Worm (Caenorhabditis elegans) whole organism, young adult: ENCODE data around the gene clec-182.

Experiments used
- B0261.1 ChIP-seq: sonication (generic microtip); optimal IDR thresholded peaks from 2 replicates; lab custom pipeline; 2016; ENCODE audit warnings: mild to moderate bottlenecking, missing genetic modification characterization, moderate library complexity, missing compliant biosample characterization
- B0336.3 ChIP-seq: fragments of 200-800 bp; sonication (Bioruptor generic); IDR thresholded peaks from 2 replicates; pipeline ENCODE4 v1.3.6; 2022; ENCODE audit warnings: missing genetic modification characterization, missing compliant biosample characterization
- F23B12.7 ChIP-seq: sonication (generic microtip); optimal IDR thresholded peaks from 2 replicates; lab custom pipeline; 2017; ENCODE audit warnings: missing genetic modification characterization, mild to moderate bottlenecking, missing compliant biosample characterization, antibody characterized with exemption, moderate library complexity; ENCODE audit not compliant: insufficient read depth
- F33H1.4 ChIP-seq: fragments of 200-800 bp; sonication (Bioruptor generic); IDR thresholded peaks from 2 replicates; pipeline ENCODE4 v1.3.6; 2022; ENCODE audit warnings: missing genetic modification reagents, missing genetic modification characterization, missing compliant biosample characterization
- F57C9.4 ChIP-seq: sonication (generic microtip); optimal IDR thresholded peaks from 2 replicates; lab custom pipeline; 2017; ENCODE audit warnings: mild to moderate bottlenecking, missing genetic modification characterization, missing compliant biosample characterization
- K11D2.4 ChIP-seq: fragments of 200-800 bp; sonication (Bioruptor generic); IDR thresholded peaks from 2 replicates; pipeline ENCODE4 v1.3.6; 2022; ENCODE audit warnings: missing genetic modification reagents, missing genetic modification characterization, missing compliant biosample characterization
- Y95B8A.8 ChIP-seq: fragments of 200-800 bp; sonication (Bioruptor generic); IDR thresholded peaks from 2 replicates; pipeline ENCODE4 v1.3.6; 2022; ENCODE audit warnings: missing genetic modification reagents, missing genetic modification characterization, missing compliant biosample characterization
- ama-1 ChIP-seq, 3 experiments: fragments of 150-350 bp in 1 of 3; sonication (generic microtip) in 2 of 3; optimal IDR thresholded peaks; 2 replicates each; lab custom pipeline; 2014 to 2018; ENCODE audit warnings: missing biosample characterization in 2 of 3, missing genetic modification characterization in 2 of 3, missing genetic modification reagents in 2 of 3
- athp-1 ChIP-seq: sonication (generic microtip); optimal IDR thresholded peaks from 2 replicates; lab custom pipeline; 2017; ENCODE audit warnings: mild to moderate bottlenecking, missing genetic modification characterization, missing compliant biosample characterization
- cebp-2 ChIP-seq: fragments of 200-800 bp; sonication (Bioruptor generic); IDR thresholded peaks from 2 replicates; pipeline ENCODE4 v1.3.6; 2022; ENCODE audit warnings: missing genetic modification characterization, missing compliant biosample characterization
- dpl-1 ChIP-seq: fragments of 150-350 bp; optimal IDR thresholded peaks from 2 replicates; lab custom pipeline; 2014; ENCODE audit warnings: missing biosample characterization, missing genetic modification reagents, missing genetic modification characterization
- efl-1 ChIP-seq: fragments of 150-350 bp; optimal IDR thresholded peaks from 2 replicates; lab custom pipeline; 2014; ENCODE audit warnings: missing biosample characterization, missing genetic modification reagents, missing genetic modification characterization
- ekl-4 ChIP-seq: fragments of 200-800 bp; sonication (Bioruptor generic); IDR thresholded peaks from 2 replicates; pipeline ENCODE4 v1.3.6; 2022; ENCODE audit warnings: missing genetic modification reagents, missing genetic modification characterization, missing compliant biosample characterization
- him-1 ChIP-seq: sonication (generic microtip); optimal IDR thresholded peaks from 2 replicates; lab custom pipeline; 2016; ENCODE audit warnings: missing genotype, missing genetic modification reagents, missing genetic modification characterization, missing compliant biosample characterization
- hmg-1.2 ChIP-seq: fragments of 200-800 bp; sonication (Bioruptor generic); IDR thresholded peaks from 2 replicates; pipeline ENCODE4 v1.3.6; 2022; ENCODE audit warnings: missing genetic modification reagents, missing genetic modification characterization, missing compliant biosample characterization
- hsf-1 ChIP-seq: fragments of 200-800 bp; sonication (Bioruptor generic); IDR thresholded peaks from 2 replicates; pipeline ENCODE4 v1.3.6; 2022; ENCODE audit warnings: missing genetic modification reagents, missing genetic modification characterization, missing compliant biosample characterization
- lin-35 ChIP-seq, 3 experiments: fragments of 150-350 bp in 2 of 3; sonication (generic microtip) in 1 of 3; optimal IDR thresholded peaks; 2 replicates each; lab custom pipeline; 2014 to 2018; ENCODE audit warnings: missing biosample characterization in 3 of 3, missing genetic modification characterization in 3 of 3, missing genetic modification reagents in 3 of 3
- lin-54 ChIP-seq: fragments of 200-800 bp; sonication (Bioruptor generic); optimal IDR thresholded peaks from 2 replicates; lab custom pipeline; 2018; ENCODE audit warnings: mild to moderate bottlenecking, missing genetic modification characterization, missing compliant biosample characterization
- lir-1 ChIP-seq: fragments of 200-800 bp; sonication (Bioruptor generic); conservative IDR thresholded peaks from 2 replicates; pipeline ENCODE4 v1.3.6; 2022; ENCODE audit warnings: missing genetic modification reagents, missing genetic modification characterization, missing compliant biosample characterization
- lsl-1 ChIP-seq: fragments of 200-800 bp; sonication (Bioruptor generic); optimal IDR thresholded peaks from 2 replicates; lab custom pipeline; 2018; ENCODE audit warnings: mild to moderate bottlenecking, missing genetic modification characterization, moderate library complexity, missing compliant biosample characterization
- lsy-27 ChIP-seq: sonication (generic microtip); optimal IDR thresholded peaks from 2 replicates; lab custom pipeline; 2017; ENCODE audit warnings: missing genetic modification characterization, mild to moderate bottlenecking, missing compliant biosample characterization, antibody characterized with exemption, missing genotype, borderline replicate concordance; ENCODE audit not compliant: insufficient read depth
- madf-6 ChIP-seq: fragments of 200-800 bp; sonication (Bioruptor generic); IDR thresholded peaks from 2 replicates; pipeline ENCODE4 v1.3.6; 2022; ENCODE audit warnings: missing genetic modification reagents, missing genetic modification characterization, missing compliant biosample characterization
- mel-28 ChIP-seq: sonication (generic microtip); optimal IDR thresholded peaks from 2 replicates; lab custom pipeline; 2016; ENCODE audit warnings: borderline replicate concordance, mild to moderate bottlenecking, missing genetic modification characterization, missing compliant biosample characterization
- nhr-80 ChIP-seq: sonication (generic microtip); optimal IDR thresholded peaks from 2 replicates; lab custom pipeline; 2016; ENCODE audit warnings: missing genetic modification characterization, missing compliant biosample characterization
- nhr-90 ChIP-seq: sonication (generic microtip); optimal IDR thresholded peaks from 2 replicates; lab custom pipeline; 2016; ENCODE audit warnings: missing genotype, mild to moderate bottlenecking, missing genetic modification characterization, missing compliant biosample characterization
- sdz-38 ChIP-seq: sonication (generic microtip); optimal IDR thresholded peaks from 2 replicates; lab custom pipeline; 2016; ENCODE audit warnings: missing genotype, missing genetic modification characterization, missing compliant biosample characterization
- snpc-1.3 ChIP-seq: sonication (generic microtip); optimal IDR thresholded peaks from 2 replicates; lab custom pipeline; 2017; ENCODE audit warnings: missing genetic modification characterization, mild to moderate bottlenecking, missing compliant biosample characterization, antibody characterized with exemption, moderate library complexity, missing genotype, missing genetic modification reagents; ENCODE audit not compliant: insufficient read depth
- snpc-3.4 ChIP-seq: sonication (generic microtip); optimal IDR thresholded peaks from 2 replicates; lab custom pipeline; 2017; ENCODE audit warnings: missing genetic modification characterization, mild to moderate bottlenecking, missing compliant biosample characterization, antibody characterized with exemption, moderate library complexity, missing genotype, missing genetic modification reagents
- snpc-4 ChIP-seq, 5 experiments: fragments of 150-350 bp in 1 of 5; sonication (generic microtip) in 4 of 5; optimal IDR thresholded peaks; 2 replicates each; lab custom pipeline; 2014 to 2018; ENCODE audit warnings: missing genetic modification characterization in 5 of 5, missing biosample characterization in 3 of 5, antibody characterized with exemption in 2 of 5, mild to moderate bottlenecking in 2 of 5, missing compliant biosample characterization in 2 of 5, missing genotype in 2 of 5, moderate library complexity in 2 of 5, missing genetic modification reagents in 1 of 5
- sptf-2 ChIP-seq: fragments of 200-800 bp; sonication (Bioruptor generic); optimal IDR thresholded peaks from 2 replicates; lab custom pipeline; 2018; ENCODE audit warnings: mild to moderate bottlenecking, missing genetic modification characterization, missing compliant biosample characterization
- tbp1 ChIP-seq: fragments of 200-800 bp; sonication (Bioruptor generic); optimal IDR thresholded peaks from 2 replicates; lab custom pipeline; 2018; ENCODE audit warnings: mild to moderate bottlenecking, missing genetic modification characterization, missing compliant biosample characterization
- xnd-1 ChIP-seq: sonication (generic microtip); optimal IDR thresholded peaks from 2 replicates; lab custom pipeline; 2016; ENCODE audit warnings: missing genotype, missing genetic modification reagents, missing genetic modification characterization, missing compliant biosample characterization
- ztf-18 ChIP-seq: sonication (generic microtip); optimal IDR thresholded peaks from 2 replicates; lab custom pipeline; 2016; ENCODE audit warnings: missing genotype, mild to moderate bottlenecking, missing genetic modification characterization, missing compliant biosample characterization
- ztf-25 ChIP-seq: fragments of 200-800 bp; sonication (Bioruptor generic); IDR thresholded peaks from 2 replicates; pipeline ENCODE4 v1.3.6; 2022; ENCODE audit warnings: missing genetic modification reagents, missing genetic modification characterization, missing compliant biosample characterization
- ztf-26 ChIP-seq: sonication (generic microtip); optimal IDR thresholded peaks from 2 replicates; lab custom pipeline; 2017; ENCODE audit warnings: missing genetic modification characterization, missing compliant biosample characterization
- ztf-3 ChIP-seq: fragments of 200-800 bp; sonication (Bioruptor generic); optimal IDR thresholded peaks from 2 replicates; lab custom pipeline; 2018; ENCODE audit warnings: mild to moderate bottlenecking, missing genetic modification characterization, missing compliant biosample characterization
- ztf-6 ChIP-seq: fragments of 200-800 bp; sonication (Bioruptor generic); IDR thresholded peaks from 2 replicates; pipeline ENCODE4 v1.3.6; 2022; ENCODE audit warnings: missing genetic modification reagents, missing genetic modification characterization, missing compliant biosample characterization

The clec-182 gene

DNA sequence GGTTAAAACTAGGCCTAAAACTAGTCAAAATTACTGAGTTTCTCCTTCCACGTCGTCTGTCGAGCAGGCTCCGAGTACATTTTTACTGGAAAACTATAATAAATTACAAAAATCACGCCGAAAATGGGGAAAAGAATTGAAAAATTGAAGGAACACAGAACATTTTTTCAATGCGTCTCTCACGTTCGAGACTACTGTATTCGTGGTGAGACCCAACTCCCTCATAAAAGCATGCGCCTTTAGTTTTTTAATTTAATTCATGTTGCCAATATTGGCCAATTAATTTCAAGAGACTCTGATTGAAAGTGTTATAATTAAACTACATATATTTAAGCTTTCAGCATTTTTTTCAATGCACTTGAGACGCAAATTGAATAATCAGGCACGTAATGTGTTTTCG lies 44.0 kb downstream of the clec-182 start:
- no peak for TF ChIP-seq sdz-38
- TF ChIP-seq ekl-4 (GFP tag; lab: Robert Waterston, UW) = no peak
- TF ChIP-seq F33H1.4 (GFP tag; lab: Robert Waterston, UW) = peak; percentile 81; the same call in 1 of the 2 replicates
- TF ChIP-seq ztf-6 = no peak
- no peak for TF ChIP-seq K11D2.4 (GFP tag; lab: Robert Waterston, UW)
- TF ChIP-seq lin-35 (GFP tag; optimal IDR thresholded peaks at IDR 0.05; lab: Kevin White, UChicago) = no peak
- no peak for TF ChIP-seq nhr-90 (tag; lab: Kevin White, UChicago)
- TF ChIP-seq F23B12.7 (tag; lab: Kevin White, UChicago) = peak; percentile 5
- TF ChIP-seq mel-28 (tag; lab: Kevin White, UChicago) = no peak
- no peak for TF ChIP-seq tbp1 (GFP tag; lab: Kevin White, UChicago)
- TF ChIP-seq lsl-1 (GFP tag; lab: Kevin White, UChicago) = peak; percentile 79
- no peak for TF ChIP-seq nhr-80
- TF ChIP-seq efl-1 (GFP tag; lab: Kevin White, UChicago) = peak; percentile 0
- TF ChIP-seq snpc-3.4 (tag; lab: Kevin White, UChicago) = no peak
- no peak for TF ChIP-seq athp-1 (tag; lab: Kevin White, UChicago)
- TF ChIP-seq cebp-2 = no peak
- TF ChIP-seq snpc-1.3 (tag; lab: Kevin White, UChicago) = no peak

DNA sequence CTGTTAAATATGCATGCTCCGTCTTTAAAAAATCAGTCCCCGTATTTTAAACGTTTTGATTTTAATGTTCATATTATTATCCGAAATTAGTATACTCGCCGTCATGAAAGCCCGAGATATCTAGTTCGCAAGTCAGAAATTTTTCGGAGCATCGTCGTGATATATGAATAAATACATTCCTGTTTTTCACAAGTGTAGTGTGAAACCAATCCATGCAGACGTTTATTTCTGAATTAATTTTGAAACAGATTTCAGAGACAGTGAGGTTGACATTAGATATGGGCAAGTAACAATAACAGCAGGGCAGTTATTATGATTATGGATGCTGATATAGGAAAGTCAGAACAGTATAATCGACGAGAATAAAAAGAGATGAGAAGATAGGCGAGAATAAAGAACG lies 45.7 kb downstream of the clec-182 start:
- TF ChIP-seq B0336.3 (GFP tag; lab: Robert Waterston, UW) (peak; percentile 69), ekl-4 (GFP tag; lab: Robert Waterston, UW) (peak; percentile 57), lir-1 (GFP tag; lab: Robert Waterston, UW) (no peak), cebp-2 (no peak), hmg-1.2 (GFP tag; lab: Robert Waterston, UW) (0 out of 2 replicates have a peak, but pooled peaks have one; percentile 21), lin-54 (peak; percentile 44), ztf-18 (tag; lab: Kevin White, UChicago) (peak; percentile 11), xnd-1 (tag; lab: Kevin White, UChicago) (peak; percentile 1), ztf-25 (GFP tag; lab: Robert Waterston, UW) (no peak), B0261.1 (no peak), snpc-4 (GFP tag; optimal IDR thresholded peaks at IDR 0.05; lab: Kevin White, UChicago) (no peak), snpc-4 (tag; optimal IDR thresholded peaks at IDR 0.05; lab: Kevin White, UChicago) (peak in 1 of 4 experiments; percentile 0), him-1 (tag; lab: Kevin White, UChicago) (no peak), F57C9.4 (no peak), hsf-1 (GFP tag; lab: Robert Waterston, UW) (0 out of 2 replicates have a peak, but pooled peaks have one; percentile 26), ztf-3 (GFP tag; lab: Kevin White, UChicago) (no peak), ztf-26 (tag; lab: Kevin White, UChicago) (no peak), lsy-27 (no peak), ama-1 (optimal IDR thresholded peaks at IDR 0.05; lab: Kevin White, UChicago) (no peak), ama-1 (GFP tag; optimal IDR thresholded peaks at IDR 0.05; lab: Kevin White, UChicago) (peak in 1 of 2 experiments; percentile 45), athp-1 (tag; lab: Kevin White, UChicago) (peak; percentile 28), Y95B8A.8 (0 out of 2 replicates have a peak, but pooled peaks have one; percentile 8), madf-6 (GFP tag; lab: Robert Waterston, UW) (peak; percentile 57; the same call in 1 of the 2 replicates), ztf-6 (no peak), sptf-2 (GFP tag; lab: Kevin White, UChicago) (no peak), dpl-1 (GFP tag; lab: Kevin White, UChicago) (no peak), tbp1 (GFP tag; lab: Kevin White, UChicago) (peak; percentile 24)
